Fruit fly (Drosophila melanogaster): Measurements from ENCODE around the gene CG17477.

CG17477 gene

dm6 chr3R:17080666-17081358, 45.9 kb downstream of the CG17477 start (continued):
- peak; percentile 90 for TF ChIP-seq CG16815 (GFP tag; optimal IDR thresholded peaks at IDR 0.05)
- TF ChIP-seq Side (GFP tag; optimal IDR thresholded peaks at IDR 0.05) = peak; percentile 82
- peak; percentile 95 for TF ChIP-seq Hr3 (GFP tag; optimal IDR thresholded peaks at IDR 0.05)
- TF ChIP-seq CG2889 (GFP tag; IDR thresholded peaks at IDR 0.05) = peak; percentile 72
- TF ChIP-seq lola (GFP tag; optimal IDR thresholded peaks at IDR 0.05) = peak in 1 of 3 experiments; percentile 97
- TF ChIP-seq CG42726 (GFP tag; IDR thresholded peaks at IDR 0.05; ENCODE audit: partially characterized antibody) = no peak
- peak; percentile 53 for TF ChIP-seq emc (GFP tag; optimal IDR thresholded peaks at IDR 0.05)
- TF ChIP-seq Lpt (GFP tag; optimal IDR thresholded peaks at IDR 0.05) = no peak
- no peak for TF ChIP-seq CG6791 (GFP tag; IDR thresholded peaks at IDR 0.05; ENCODE audit: partially characterized antibody)
- peak; percentile 78 for TF ChIP-seq E2f2 (GFP tag; IDR thresholded peaks at IDR 0.05)
- TF ChIP-seq gce (GFP tag; IDR thresholded peaks at IDR 0.05) = peak; percentile 86
- TF ChIP-seq PHDP (tag; optimal IDR thresholded peaks at IDR 0.05) = peak; percentile 97
- peak; percentile 95 for TF ChIP-seq Xbp1 (GFP tag; optimal IDR thresholded peaks at IDR 0.05)
- TF ChIP-seq CG8089 (GFP tag; optimal IDR thresholded peaks at IDR 0.05) = peak; percentile 83
- peak; percentile 91 for TF ChIP-seq esg (GFP tag; conservative IDR thresholded peaks at IDR 0.05)
- peak; percentile 99 for TF ChIP-seq sens (GFP tag)
- TF ChIP-seq CG31365 (tag; optimal IDR thresholded peaks at IDR 0.05) = peak; percentile 80
- peak; percentile 91 for TF ChIP-seq kay (GFP tag; optimal IDR thresholded peaks at IDR 0.05)
- peak; percentile 97 for TF ChIP-seq CG7839 (tag; optimal IDR thresholded peaks at IDR 0.05)
- TF ChIP-seq sr (GFP tag; IDR thresholded peaks at IDR 0.05) = peak; percentile 42; the same call in 1 of the 3 replicates
- peak; percentile 90 to 94 for TF ChIP-seq dpn (GFP tag; optimal IDR thresholded peaks at IDR 0.05)
- TF ChIP-seq CG14710 (tag; optimal IDR thresholded peaks at IDR 0.05) = peak; percentile 96
- peak; percentile 80 for TF ChIP-seq en (GFP tag; optimal IDR thresholded peaks at IDR 0.05)
- TF ChIP-seq NfI (GFP tag; optimal IDR thresholded peaks at IDR 0.05) = peak; percentile 92
- peak; percentile 88 for TF ChIP-seq row (GFP tag; IDR thresholded peaks at IDR 0.05)
- peak; percentile 95 for TF ChIP-seq CG8290 (GFP tag; optimal IDR thresholded peaks at IDR 0.05)
- TF ChIP-seq CG8290 (tag; optimal IDR thresholded peaks at IDR 0.05) = peak; percentile 72 to 90
- peak; percentile 93 for TF ChIP-seq ranshi (GFP tag; IDR thresholded peaks at IDR 0.05)
- TF ChIP-seq ci (GFP tag; IDR thresholded peaks at IDR 0.05) = peak; percentile 95
- TF ChIP-seq maf-S (GFP tag; optimal IDR thresholded peaks at IDR 0.05) = peak; percentile 87
- TF ChIP-seq grn (GFP tag; optimal IDR thresholded peaks at IDR 0.05) = peak; percentile 80
- peak; percentile 89 for TF ChIP-seq Mes4 (GFP tag; optimal IDR thresholded peaks at IDR 0.05)
- TF ChIP-seq tin (GFP tag; optimal IDR thresholded peaks at IDR 0.05) = peak; percentile 94
- TF ChIP-seq Gsc (GFP tag; IDR thresholded peaks at IDR 0.05) = no peak
- peak; percentile 82 for TF ChIP-seq CG6272 (GFP tag; IDR thresholded peaks at IDR 0.05)
- peak; percentile 87 for TF ChIP-seq wek (GFP tag; optimal IDR thresholded peaks at IDR 0.05)
- TF ChIP-seq CG14667 (GFP tag; IDR thresholded peaks at IDR 0.05) = peak; percentile 84
- peak; percentile 63; the same call in 1 of the 2 replicates for TF ChIP-seq CkIIα-i1 (GFP tag; IDR thresholded peaks at IDR 0.05)
- TF ChIP-seq kni (GFP tag; optimal IDR thresholded peaks at IDR 0.05) = peak; percentile 69
- peak; percentile 96 for TF ChIP-seq Ssrp (tag; optimal IDR thresholded peaks at IDR 0.05)
- peak; percentile 64 for TF ChIP-seq CG1792 (GFP tag; optimal IDR thresholded peaks at IDR 0.05)
- TF ChIP-seq NFAT (GFP tag; IDR thresholded peaks at IDR 0.05) = peak; percentile 85
- peak; percentile 91 for TF ChIP-seq CG10366 (GFP tag; IDR thresholded peaks at IDR 0.05)
- peak; percentile 97 for TF ChIP-seq CG12659 (GFP tag; optimal IDR thresholded peaks at IDR 0.05)
- peak; percentile 95 for TF ChIP-seq run (tag; optimal IDR thresholded peaks at IDR 0.05)
- peak; percentile 92 for TF ChIP-seq CG11723 (GFP tag; optimal IDR thresholded peaks at IDR 0.05)
- TF ChIP-seq Fer3 (tag; optimal IDR thresholded peaks at IDR 0.05) = peak; percentile 91
- TF ChIP-seq lilli (GFP tag; optimal IDR thresholded peaks at IDR 0.05) = peak; percentile 94
- TF ChIP-seq Ravus (GFP tag; IDR thresholded peaks at IDR 0.05) = peak; percentile 73
- no peak for TF ChIP-seq CG7271 (tag; optimal IDR thresholded peaks at IDR 0.05)

All from whole organism, embryonic.